Fruit fly (Drosophila melanogaster): Measurements from ENCODE around the gene CG32100.

CG32100 gene

DNA sequence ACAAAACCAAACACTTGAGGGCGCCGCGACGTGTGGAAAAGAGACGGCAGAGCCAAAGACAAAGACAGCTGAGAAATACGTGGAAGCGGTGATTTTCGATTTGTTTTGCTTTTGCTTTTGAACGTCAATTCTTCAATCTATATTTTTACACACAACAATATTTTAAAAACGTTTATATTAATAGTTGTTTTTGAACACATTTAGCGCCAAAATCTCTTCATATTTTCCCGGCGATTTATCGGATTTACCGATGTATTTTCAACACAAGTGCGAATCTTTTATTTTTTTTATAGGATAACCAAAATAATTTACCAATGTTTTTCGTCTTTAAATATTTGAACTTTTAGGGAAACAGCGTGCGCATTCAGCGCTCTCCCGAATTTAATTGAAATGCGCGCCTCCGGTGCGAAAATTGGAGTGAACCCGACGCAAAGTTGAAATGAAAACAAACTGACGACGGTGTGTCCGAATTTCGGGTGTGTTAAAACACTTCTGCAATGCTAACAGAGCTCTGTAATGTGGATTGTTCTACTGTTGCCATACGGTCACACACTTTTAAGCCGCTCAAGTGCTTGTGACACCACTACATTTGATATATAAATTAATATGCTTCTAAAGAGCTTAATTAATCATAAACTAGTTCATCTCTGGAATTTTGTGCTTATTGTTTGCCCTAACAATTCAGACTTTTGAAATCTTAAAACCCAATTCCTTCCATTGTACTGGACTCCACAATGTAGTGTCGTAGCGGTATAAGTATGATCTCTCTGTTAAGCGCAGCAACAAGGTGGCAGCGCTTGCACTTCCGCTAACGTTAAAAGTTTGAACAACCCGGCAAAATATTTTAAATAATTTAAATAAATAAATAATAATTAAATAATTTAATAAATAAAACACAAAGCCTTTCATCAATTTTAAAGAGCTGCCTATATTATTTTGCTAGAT lies 713 bp upstream of the CG32100 start, which contains the start of gene app (continued):
- TF ChIP-seq dimm (GFP tag; IDR thresholded peaks at IDR 0.05) (peak; percentile 79), tup (GFP tag; optimal IDR thresholded peaks at IDR 0.05) (peak; percentile 76), CG9437 (GFP tag; optimal IDR thresholded peaks at IDR 0.05) (peak; percentile 80), shn (GFP tag; optimal IDR thresholded peaks at IDR 0.05) (peak; percentile 53), insv (GFP tag; optimal IDR thresholded peaks at IDR 0.05) (peak in 1 of 2 experiments; percentile 75), sqz (GFP tag; optimal IDR thresholded peaks at IDR 0.05) (no peak), Adf1 (GFP tag; IDR thresholded peaks at IDR 0.05) (peak; percentile 56), hth (optimal IDR thresholded peaks at IDR 0.05) (no peak), mam (GFP tag; optimal IDR thresholded peaks at IDR 0.05) (peak; percentile 74), CG11247 (GFP tag; IDR thresholded peaks at IDR 0.05) (peak; percentile 83), disco-r (GFP tag; optimal IDR thresholded peaks at IDR 0.05) (peak; percentile 65), CG12942 (GFP tag; optimal IDR thresholded peaks at IDR 0.05) (peak; percentile 69), gcm2 (GFP tag; optimal IDR thresholded peaks at IDR 0.05) (peak; percentile 40), CG10267 (tag; optimal IDR thresholded peaks at IDR 0.05) (peak; percentile 75), Dbx (GFP tag; IDR thresholded peaks at IDR 0.05) (peak; percentile 74), CG18476 (GFP tag; optimal IDR thresholded peaks at IDR 0.05) (peak; percentile 90), zen2 (GFP tag; IDR thresholded peaks at IDR 0.05; ENCODE audit: partially characterized antibody) (no peak), CG10274 (GFP tag; optimal IDR thresholded peaks at IDR 0.05) (peak; percentile 75), CG1024 (GFP tag; IDR thresholded peaks at IDR 0.05) (peak; percentile 78), psq (GFP tag; optimal IDR thresholded peaks at IDR 0.05) (no peak), cg (GFP tag; optimal IDR thresholded peaks at IDR 0.05) (peak; percentile 83), Myb (GFP tag; optimal IDR thresholded peaks at IDR 0.05) (peak; percentile 34), Gug (GFP tag; IDR thresholded peaks at IDR 0.05) (peak; percentile 87), CG8478 (optimal IDR thresholded peaks at IDR 0.05) (no peak), CG10979 (tag; optimal IDR thresholded peaks at IDR 0.05) (peak; percentile 78), Atf6 (GFP tag; IDR thresholded peaks at IDR 0.05) (peak; percentile 90), lmd (GFP tag; IDR thresholded peaks at IDR 0.05) (peak; percentile 89), Atf3 (GFP tag; optimal IDR thresholded peaks at IDR 0.05) (peak; percentile 65), CG30020 (tag; optimal IDR thresholded peaks at IDR 0.05) (peak; percentile 61), CG8944 (GFP tag; optimal IDR thresholded peaks at IDR 0.05) (peak; percentile 65), CG11456 (GFP tag; IDR thresholded peaks at IDR 0.05) (peak; percentile 87)

DNA sequence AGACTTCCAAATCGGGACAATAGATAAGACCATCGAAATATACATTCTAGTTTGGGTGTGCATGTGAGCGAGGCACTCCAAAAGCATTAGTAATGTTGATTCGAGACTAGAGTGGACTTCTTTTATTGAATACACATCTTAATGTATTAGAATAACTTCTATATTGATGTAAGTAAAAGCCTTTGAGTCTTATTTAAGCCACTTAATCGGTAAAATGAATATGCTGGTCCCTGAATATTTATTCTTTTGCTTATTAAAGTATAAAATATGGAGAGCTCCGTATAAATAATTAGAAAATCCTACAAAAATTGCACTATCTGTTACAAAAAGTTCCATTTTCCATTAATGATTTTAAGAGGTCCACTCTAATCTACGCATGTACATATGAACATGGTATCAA lies 2.5 kb downstream of the CG32100 start:
- TF ChIP-seq CG12299 (tag; optimal IDR thresholded peaks at IDR 0.05) (peak; percentile 1), row (GFP tag; IDR thresholded peaks at IDR 0.05) (peak; percentile 51; the same call in 2 of the 3 replicates), CG4328 (GFP tag; optimal IDR thresholded peaks at IDR 0.05) (peak; percentile 22), CG15269 (tag; optimal IDR thresholded peaks at IDR 0.05) (peak; percentile 68), CG18262 (tag; optimal IDR thresholded peaks at IDR 0.05) (peak; percentile 28), D19B (GFP tag; optimal IDR thresholded peaks at IDR 0.05) (peak; percentile 23), CG17385 (GFP tag; optimal IDR thresholded peaks at IDR 0.05) (peak; percentile 46), sima (GFP tag; optimal IDR thresholded peaks at IDR 0.05) (no peak), dmrt99B (tag; optimal IDR thresholded peaks at IDR 0.05) (peak; percentile 51), Bgb (GFP tag; IDR thresholded peaks at IDR 0.05; ENCODE audit: partially characterized antibody) (no peak), CG3281 (GFP tag; optimal IDR thresholded peaks at IDR 0.05) (peak; percentile 73), nerfin-1 (tag; optimal IDR thresholded peaks at IDR 0.05) (peak; percentile 20), CG12391 (tag; optimal IDR thresholded peaks at IDR 0.05) (peak; percentile 26), Meics (GFP tag; optimal IDR thresholded peaks at IDR 0.05) (peak; percentile 64), seq (GFP tag; IDR thresholded peaks at IDR 0.05) (peak; percentile 61), hkb (optimal IDR thresholded peaks at IDR 0.05) (no peak), hkb (GFP tag; IDR thresholded peaks at IDR 0.05) (0 out of 2 replicates have a peak, but pooled peaks have one; percentile 19), HmgZ (tag; optimal IDR thresholded peaks at IDR 0.05) (peak; percentile 15), Fer1 (GFP tag; optimal IDR thresholded peaks at IDR 0.05) (peak; percentile 76), Neu2 (GFP tag; optimal IDR thresholded peaks at IDR 0.05; ENCODE audit: borderline replicate concordance) (no peak)

Measured in whole organism, embryonic.